Worm (Caenorhabditis elegans) whole organism, L3 larva: ENCODE measurements around the gene ltd-1.

Experiments
- egl-27 ChIP-seq: sonication (generic microtip); optimal IDR thresholded peaks from 4 replicates; lab custom pipeline; 2017; ENCODE audit warnings: missing biosample characterization, missing genetic modification reagents, missing genetic modification characterization
- lin-15B ChIP-seq: fragments of 150-350 bp; optimal IDR thresholded peaks from 2 replicates; lab custom pipeline; 2014; ENCODE audit warnings: missing biosample characterization, missing genetic modification characterization
- mdl-1 ChIP-seq: fragments of 150-350 bp; optimal IDR thresholded peaks from 2 replicates; lab custom pipeline; 2014; ENCODE audit warnings: missing biosample characterization, missing genetic modification characterization
- mml-1 ChIP-seq: fragments of 150-350 bp; sonication (generic microtip); optimal IDR thresholded peaks from 3 replicates; lab custom pipeline; 2014; ENCODE audit warnings: missing biosample characterization, missing genetic modification characterization
- unc-62 ChIP-seq: fragments of 150-350 bp; sonication (generic microtip); optimal IDR thresholded peaks from 4 replicates; lab custom pipeline; 2014; ENCODE audit warnings: missing biosample characterization, missing genetic modification reagents, missing genetic modification characterization

DNA sequence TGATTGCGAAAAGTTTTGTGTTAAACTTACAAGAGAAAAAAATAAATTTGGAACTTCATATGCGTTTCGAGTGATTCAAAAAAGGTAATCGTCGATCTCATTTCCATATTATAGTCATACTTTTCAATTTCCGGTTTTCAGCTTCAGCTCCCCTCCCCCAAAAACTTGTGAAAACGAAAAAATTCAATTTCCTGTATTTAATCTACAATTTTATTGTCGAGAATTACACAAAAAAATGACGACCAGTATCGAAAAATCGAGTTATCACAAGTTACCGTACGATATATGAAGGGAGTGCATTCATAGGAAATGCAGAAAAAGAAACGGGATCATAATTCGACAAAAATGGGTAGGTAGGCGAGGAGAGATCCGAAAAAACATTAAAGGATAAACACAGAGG, 19.5 kb upstream of the ltd-1 start, which contains the start of gene lron-4:
- TF ChIP-seq mml-1 (tag; lab: Kevin White, UChicago) (no peak), unc-62 (GFP tag; lab: Kevin White, UChicago) (no peak), mdl-1 (tag; lab: Kevin White, UChicago) (no peak), egl-27 (tag; lab: Kevin White, UChicago) (no peak), lin-15B (tag; lab: Kevin White, UChicago) (no peak)
